Worm (Caenorhabditis elegans) whole organism, L3 larva: ENCODE measurements around the gene F49C5.3.

Experiments
- aly-2 ChIP-seq: fragments of 150-350 bp; optimal IDR thresholded peaks from 2 replicates; lab custom pipeline; 2014; ENCODE audit warnings: missing biosample characterization, missing genetic modification characterization
- ceh-16 ChIP-seq: sonication (generic microtip); optimal IDR thresholded peaks from 2 replicates; lab custom pipeline; 2017; ENCODE audit warnings: missing biosample characterization, missing genetic modification characterization
- ceh-82 ChIP-seq: fragments of 150-350 bp; optimal IDR thresholded peaks from 2 replicates; lab custom pipeline; 2014; ENCODE audit warnings: missing biosample characterization, missing genetic modification characterization
- elt-2 ChIP-seq: sonication (generic microtip); optimal IDR thresholded peaks from 2 replicates; lab custom pipeline; 2016; ENCODE audit warnings: missing genetic modification reagents, mild to moderate bottlenecking, missing genetic modification characterization, missing compliant biosample characterization
- nfya-1 ChIP-seq: sonication (generic microtip); optimal IDR thresholded peaks from 2 replicates; lab custom pipeline; 2017; ENCODE audit warnings: missing genetic modification characterization, mild to moderate bottlenecking, missing compliant biosample characterization, antibody characterized with exemption, moderate library complexity; ENCODE audit not compliant: insufficient read depth
- nhr-11 ChIP-seq: fragments of 150-350 bp; optimal IDR thresholded peaks from 2 replicates; lab custom pipeline; 2014; ENCODE audit warnings: missing biosample characterization, missing genetic modification characterization
- nhr-237 ChIP-seq: fragments of 150-350 bp; optimal IDR thresholded peaks from 2 replicates; lab custom pipeline; 2014; ENCODE audit warnings: missing biosample characterization, missing genetic modification characterization
- nhr-77 ChIP-seq: fragments of 150-350 bp; optimal IDR thresholded peaks from 2 replicates; lab custom pipeline; 2014; ENCODE audit warnings: missing biosample characterization, missing genetic modification characterization
- pha-4 ChIP-seq: fragments of 150-350 bp; optimal IDR thresholded peaks from 2 replicates; lab custom pipeline; 2014; ENCODE audit warnings: missing biosample characterization, missing genetic modification reagents, missing genetic modification characterization
- tbx-2 ChIP-seq: sonication (generic microtip); optimal IDR thresholded peaks from 2 replicates; lab custom pipeline; 2016; ENCODE audit warnings: mild to moderate bottlenecking, missing genetic modification characterization, missing compliant biosample characterization
- unc-39 ChIP-seq: sonication (generic microtip); optimal IDR thresholded peaks from 4 replicates; lab custom pipeline; 2017; ENCODE audit warnings: missing biosample characterization, missing genetic modification characterization
- unc-62 ChIP-seq: fragments of 150-350 bp; sonication (generic microtip); optimal IDR thresholded peaks from 4 replicates; lab custom pipeline; 2014; ENCODE audit warnings: missing biosample characterization, missing genetic modification reagents, missing genetic modification characterization
- ztf-4 ChIP-seq: fragments of 150-350 bp; optimal IDR thresholded peaks from 2 replicates; lab custom pipeline; 2014; ENCODE audit warnings: missing biosample characterization, missing genetic modification characterization

DNA sequence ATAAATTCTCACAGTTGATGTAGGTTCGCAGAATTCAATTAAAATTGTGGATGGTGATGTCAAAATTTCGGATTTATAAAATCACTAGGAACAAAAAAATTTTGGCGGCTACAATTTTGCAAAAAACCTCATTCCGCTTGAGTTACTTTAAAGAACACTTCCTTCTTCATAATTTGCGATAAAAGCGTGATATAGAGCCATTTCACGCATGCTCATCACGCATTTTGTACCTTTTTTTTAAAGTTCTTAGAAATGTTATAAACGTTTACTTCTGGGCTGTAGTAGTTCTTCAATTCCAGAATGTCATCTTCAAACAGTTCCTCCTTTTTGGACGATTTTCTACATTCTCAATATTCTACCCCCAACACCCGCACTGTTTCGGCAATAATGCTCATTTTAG lies 8.4 kb upstream of the F49C5.3 start, which contains the start of gene srx-119:
- no peak for TF ChIP-seq ceh-16 (tag; lab: Kevin White, UChicago)
- no peak for TF ChIP-seq nhr-11 (tag; lab: Kevin White, UChicago)
- no peak for TF ChIP-seq ceh-82 (tag; lab: Kevin White, UChicago)
- no peak for TF ChIP-seq ztf-4 (tag; lab: Kevin White, UChicago)
- TF ChIP-seq aly-2 (tag; lab: Kevin White, UChicago), result no peak
- no peak for TF ChIP-seq pha-4 (tag; lab: Kevin White, UChicago)
- TF ChIP-seq nfya-1 (tag; lab: Kevin White, UChicago), result no peak
- TF ChIP-seq tbx-2 (tag; lab: Kevin White, UChicago), result no peak
- no peak for TF ChIP-seq unc-62 (GFP tag; lab: Kevin White, UChicago)
- no peak for TF ChIP-seq unc-39 (tag; lab: Kevin White, UChicago)
- no peak for TF ChIP-seq elt-2 (tag; lab: Kevin White, UChicago)
- no peak for TF ChIP-seq nhr-77 (tag; lab: Kevin White, UChicago)
- TF ChIP-seq nhr-237 (tag; lab: Kevin White, UChicago), result no peak
